Worm (Caenorhabditis elegans) whole organism, L3 larva: Measurements from ENCODE around the gene srxa-1.

Experiments used
- R02D3.7 ChIP-seq: fragments of 150-350 bp; optimal IDR thresholded peaks from 2 replicates; lab custom pipeline; 2014; ENCODE audit warnings: missing biosample characterization, missing genetic modification characterization
- ZK546.5 ChIP-seq: sonication (generic microtip); optimal IDR thresholded peaks from 2 replicates; lab custom pipeline; 2017; ENCODE audit warnings: missing biosample characterization, missing genetic modification characterization
- aly-2 ChIP-seq: fragments of 150-350 bp; optimal IDR thresholded peaks from 2 replicates; lab custom pipeline; 2014; ENCODE audit warnings: missing biosample characterization, missing genetic modification characterization
- ama-1 ChIP-seq: fragments of 150-350 bp; optimal IDR thresholded peaks from 2 replicates; lab custom pipeline; 2018
- ceh-28 ChIP-seq: fragments of 150-350 bp; optimal IDR thresholded peaks from 2 replicates; lab custom pipeline; 2014; ENCODE audit warnings: missing biosample characterization, missing genetic modification reagents, missing genetic modification characterization
- ceh-82 ChIP-seq: fragments of 150-350 bp; optimal IDR thresholded peaks from 2 replicates; lab custom pipeline; 2014; ENCODE audit warnings: missing biosample characterization, missing genetic modification characterization
- ceh-9 ChIP-seq: sonication (generic microtip); optimal IDR thresholded peaks from 2 replicates; lab custom pipeline; 2018; ENCODE audit warnings: missing biosample characterization, missing genetic modification characterization
- daf-12 ChIP-seq: fragments of 150-350 bp; optimal IDR thresholded peaks from 2 replicates; lab custom pipeline; 2014; ENCODE audit warnings: missing biosample characterization, missing genetic modification reagents, missing genetic modification characterization
- egl-5 ChIP-seq: fragments of 150-350 bp; optimal IDR thresholded peaks from 2 replicates; lab custom pipeline; 2017; ENCODE audit warnings: missing biosample characterization, missing genetic modification reagents, missing genetic modification characterization, inconsistent platforms
- elt-2 ChIP-seq: sonication (generic microtip); optimal IDR thresholded peaks from 2 replicates; lab custom pipeline; 2016; ENCODE audit warnings: missing genetic modification reagents, mild to moderate bottlenecking, missing genetic modification characterization, missing compliant biosample characterization
- eor-1 ChIP-seq, 2 experiments: fragments of 150-350 bp; optimal IDR thresholded peaks; 2 replicates each; lab custom pipeline; 2014 to 2018; ENCODE audit warnings: missing biosample characterization in 2 of 2, missing genetic modification characterization in 2 of 2
- fkh-10 ChIP-seq: sonication (generic microtip); optimal IDR thresholded peaks from 2 replicates; lab custom pipeline; 2017; ENCODE audit warnings: missing biosample characterization, missing genetic modification reagents, missing genetic modification characterization
- fkh-2 ChIP-seq: fragments of 150-350 bp; optimal IDR thresholded peaks from 2 replicates; lab custom pipeline; 2014; ENCODE audit warnings: missing biosample characterization, missing genetic modification reagents, missing genetic modification characterization
- fos-1 ChIP-seq: fragments of 150-350 bp; optimal IDR thresholded peaks from 2 replicates; lab custom pipeline; 2014; ENCODE audit warnings: missing biosample characterization, missing genetic modification characterization
- hmg-11 ChIP-seq: sonication (generic microtip); optimal IDR thresholded peaks from 2 replicates; lab custom pipeline; 2016; ENCODE audit warnings: missing genetic modification characterization, missing compliant biosample characterization
- jun-1 ChIP-seq: fragments of 150-350 bp; optimal IDR thresholded peaks from 2 replicates; lab custom pipeline; 2014; ENCODE audit warnings: missing biosample characterization, missing genetic modification reagents, missing genetic modification characterization
- lin-15B ChIP-seq: fragments of 150-350 bp; optimal IDR thresholded peaks from 2 replicates; lab custom pipeline; 2014; ENCODE audit warnings: missing biosample characterization, missing genetic modification characterization
- lin-39 ChIP-seq: fragments of 150-350 bp; optimal IDR thresholded peaks from 2 replicates; lab custom pipeline; 2018; ENCODE audit warnings: missing biosample characterization, missing genetic modification reagents, missing genetic modification characterization
- lsy-12 ChIP-seq: sonication (generic microtip); optimal IDR thresholded peaks from 2 replicates; lab custom pipeline; 2016; ENCODE audit warnings: mild to moderate bottlenecking, missing genetic modification characterization, missing compliant biosample characterization
- mdl-1 ChIP-seq: fragments of 150-350 bp; optimal IDR thresholded peaks from 2 replicates; lab custom pipeline; 2014; ENCODE audit warnings: missing biosample characterization, missing genetic modification characterization
- mml-1 ChIP-seq: fragments of 150-350 bp; sonication (generic microtip); optimal IDR thresholded peaks from 3 replicates; lab custom pipeline; 2014; ENCODE audit warnings: missing biosample characterization, missing genetic modification characterization
- nfya-1 ChIP-seq: sonication (generic microtip); optimal IDR thresholded peaks from 2 replicates; lab custom pipeline; 2017; ENCODE audit warnings: missing genetic modification characterization, mild to moderate bottlenecking, missing compliant biosample characterization, antibody characterized with exemption, moderate library complexity; ENCODE audit not compliant: insufficient read depth
- nhr-11 ChIP-seq: fragments of 150-350 bp; optimal IDR thresholded peaks from 2 replicates; lab custom pipeline; 2014; ENCODE audit warnings: missing biosample characterization, missing genetic modification characterization
- nhr-12 ChIP-seq: fragments of 150-350 bp; optimal IDR thresholded peaks from 2 replicates; lab custom pipeline; 2014; ENCODE audit warnings: missing biosample characterization, missing genetic modification characterization
- nhr-23 ChIP-seq: fragments of 150-350 bp; optimal IDR thresholded peaks from 2 replicates; lab custom pipeline; 2014; ENCODE audit warnings: missing biosample characterization, missing genetic modification reagents, missing genetic modification characterization
- nhr-237 ChIP-seq: fragments of 150-350 bp; optimal IDR thresholded peaks from 2 replicates; lab custom pipeline; 2014; ENCODE audit warnings: missing biosample characterization, missing genetic modification characterization
- nhr-25 ChIP-seq: sonication (generic microtip); optimal IDR thresholded peaks from 2 replicates; lab custom pipeline; 2017; ENCODE audit warnings: missing biosample characterization, missing genetic modification characterization
- nhr-28 ChIP-seq: fragments of 150-350 bp; optimal IDR thresholded peaks from 2 replicates; lab custom pipeline; 2014; ENCODE audit warnings: missing biosample characterization, missing genetic modification characterization
- nhr-43 ChIP-seq: sonication (generic microtip); optimal IDR thresholded peaks from 2 replicates; lab custom pipeline; 2016; ENCODE audit warnings: mild to moderate bottlenecking, missing genetic modification characterization, missing compliant biosample characterization; ENCODE audit not compliant: poor library complexity, severe bottlenecking
- nhr-67 ChIP-seq: fragments of 150-350 bp; optimal IDR thresholded peaks from 2 replicates; lab custom pipeline; 2014; ENCODE audit warnings: missing biosample characterization, missing genetic modification characterization
- nhr-76 ChIP-seq: fragments of 150-350 bp; sonication (generic microtip); optimal IDR thresholded peaks from 5 replicates; lab custom pipeline; 2014; ENCODE audit warnings: missing biosample characterization, missing genetic modification characterization
- nhr-77 ChIP-seq: fragments of 150-350 bp; optimal IDR thresholded peaks from 2 replicates; lab custom pipeline; 2014; ENCODE audit warnings: missing biosample characterization, missing genetic modification characterization
- pha-4 ChIP-seq: fragments of 150-350 bp; optimal IDR thresholded peaks from 2 replicates; lab custom pipeline; 2014; ENCODE audit warnings: missing biosample characterization, missing genetic modification reagents, missing genetic modification characterization
- pqm-1 ChIP-seq: fragments of 150-350 bp; optimal IDR thresholded peaks from 2 replicates; lab custom pipeline; 2017; ENCODE audit warnings: missing biosample characterization, missing genetic modification characterization, inconsistent platforms
- sea-2 ChIP-seq: fragments of 150-350 bp; sonication (generic microtip); optimal IDR thresholded peaks from 4 replicates; lab custom pipeline; 2014; ENCODE audit warnings: missing biosample characterization, missing genetic modification reagents, missing genetic modification characterization
- skn-1 ChIP-seq: fragments of 150-350 bp; optimal IDR thresholded peaks from 2 replicates; lab custom pipeline; 2014; ENCODE audit warnings: missing biosample characterization, missing genetic modification characterization
- snpc-4 ChIP-seq: fragments of 150-350 bp; optimal IDR thresholded peaks from 2 replicates; lab custom pipeline; 2014; ENCODE audit warnings: missing biosample characterization, missing genetic modification characterization
- tbx-2 ChIP-seq: sonication (generic microtip); optimal IDR thresholded peaks from 2 replicates; lab custom pipeline; 2016; ENCODE audit warnings: mild to moderate bottlenecking, missing genetic modification characterization, missing compliant biosample characterization
- unc-39 ChIP-seq: sonication (generic microtip); optimal IDR thresholded peaks from 4 replicates; lab custom pipeline; 2017; ENCODE audit warnings: missing biosample characterization, missing genetic modification characterization
- unc-62 ChIP-seq: fragments of 150-350 bp; sonication (generic microtip); optimal IDR thresholded peaks from 4 replicates; lab custom pipeline; 2014; ENCODE audit warnings: missing biosample characterization, missing genetic modification reagents, missing genetic modification characterization
- zag-1 ChIP-seq: fragments of 150-350 bp; optimal IDR thresholded peaks from 2 replicates; lab custom pipeline; 2014; ENCODE audit warnings: missing biosample characterization, missing genetic modification characterization
- ztf-11 ChIP-seq: fragments of 150-350 bp; optimal IDR thresholded peaks from 2 replicates; lab custom pipeline; 2014; ENCODE audit warnings: missing biosample characterization, missing genetic modification characterization
- ztf-4 ChIP-seq: fragments of 150-350 bp; optimal IDR thresholded peaks from 2 replicates; lab custom pipeline; 2014; ENCODE audit warnings: missing biosample characterization, missing genetic modification characterization

srxa-1 gene

ce11 chrV:20716830-20717441, 15.0 kb upstream of the srxa-1 start:
- peak; percentile 88 for TF ChIP-seq ama-1 (lab: Kevin White, UChicago)
- peak; percentile 7 for TF ChIP-seq pha-4 (tag; lab: Kevin White, UChicago)
- TF ChIP-seq nhr-237 (tag; lab: Kevin White, UChicago): no peak

DNA sequence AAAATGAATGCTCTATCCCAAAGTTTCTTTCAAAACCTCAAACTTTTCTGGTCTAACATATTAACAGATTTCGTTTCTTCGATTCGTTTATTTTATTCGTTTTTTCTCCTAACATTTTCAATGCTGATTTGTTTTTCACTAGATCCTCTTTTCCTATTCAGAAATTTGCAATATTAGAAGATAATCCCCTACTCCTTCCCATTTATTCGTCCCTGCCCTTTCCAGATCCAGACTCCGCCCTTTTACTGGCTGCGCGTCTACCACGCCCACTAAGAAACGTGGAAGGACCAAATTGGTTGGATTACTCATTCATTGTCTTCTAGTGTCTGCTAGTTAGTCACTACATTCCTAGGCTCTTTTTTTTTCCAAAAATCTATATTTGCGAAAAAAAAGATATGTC, 10.0 kb upstream of the srxa-1 start, which contains the start of gene Y44A6C.2:
Y44A6C.2 (plus strand) TSS at position 301 of the 400 bp plus-strand sequence.
- no peak for TF ChIP-seq mml-1 (tag; lab: Kevin White, UChicago)
- no peak for TF ChIP-seq sea-2 (GFP tag; lab: Kevin White, UChicago)
- TF ChIP-seq pqm-1 (tag; lab: Kevin White, UChicago): no peak
- no peak for TF ChIP-seq unc-39 (tag; lab: Kevin White, UChicago)
- TF ChIP-seq R02D3.7: no peak
- no peak for TF ChIP-seq pha-4 (tag; lab: Kevin White, UChicago)
- TF ChIP-seq lin-15B: no peak
- TF ChIP-seq ztf-11 (tag; lab: Kevin White, UChicago): no peak

DNA sequence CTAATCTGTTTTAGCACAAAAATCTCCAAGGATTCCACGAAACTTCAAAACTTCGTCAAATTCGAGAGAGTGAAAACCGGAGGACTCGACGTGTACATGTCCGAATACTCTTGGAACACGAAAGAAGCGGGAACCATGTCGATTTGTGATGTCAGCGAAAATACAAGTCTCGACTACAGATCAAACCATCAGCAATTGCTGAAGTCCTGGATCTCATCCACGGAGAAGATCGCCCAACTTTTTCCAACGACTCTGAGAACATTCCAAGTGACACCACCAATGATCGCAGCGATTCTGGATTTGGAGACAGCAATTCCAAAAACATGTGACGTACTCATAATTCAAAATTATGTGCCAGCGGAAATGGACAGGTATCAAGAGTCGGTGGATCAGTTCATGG, 9.4 kb upstream of the srxa-1 start:
- no peak for TF ChIP-seq ceh-9
- TF ChIP-seq skn-1: no peak
- TF ChIP-seq nhr-43: no peak
- TF ChIP-seq ama-1 (lab: Kevin White, UChicago): no peak

DNA sequence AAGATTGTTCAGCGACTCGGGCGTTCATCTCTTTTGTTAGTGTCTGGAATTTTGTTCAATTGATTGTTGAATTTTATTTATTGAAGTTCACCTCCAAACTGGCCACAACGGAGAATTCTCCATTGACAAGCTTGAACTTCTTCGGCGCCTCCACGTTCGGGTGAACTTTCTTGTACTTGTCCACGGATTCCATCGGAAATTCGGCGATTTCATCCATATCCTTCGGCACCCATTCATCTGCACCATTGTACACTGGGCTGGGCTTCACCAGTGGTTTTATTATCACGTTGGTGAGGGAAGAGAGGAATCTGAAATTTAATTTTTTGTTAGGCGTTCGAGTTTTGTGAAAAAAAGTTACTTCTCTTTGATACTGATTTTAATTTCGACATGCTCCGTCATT, 4.4 kb upstream of the srxa-1 start:
- TF ChIP-seq fkh-10 (GFP tag; lab: Kevin White, UChicago) (no peak), pqm-1 (tag; lab: Kevin White, UChicago) (no peak), nhr-76 (no peak), skn-1 (no peak)

- TF ChIP-seq eor-1 (tag; optimal IDR thresholded peaks at IDR 0.05; lab: Kevin White, UChicago): no peak
- TF ChIP-seq nhr-28 (tag; lab: Kevin White, UChicago): no peak
- TF ChIP-seq fkh-2 (tag; lab: Kevin White, UChicago): no peak
- peak; percentile 96 for TF ChIP-seq egl-5
- TF ChIP-seq unc-62 (GFP tag; lab: Kevin White, UChicago): no peak
- peak; percentile 97 for TF ChIP-seq pha-4 (tag; lab: Kevin White, UChicago)
- TF ChIP-seq nhr-12: no peak
- no peak for TF ChIP-seq ZK546.5 (tag; lab: Kevin White, UChicago)
- no peak for TF ChIP-seq aly-2
- no peak for TF ChIP-seq nhr-25 (tag; lab: Kevin White, UChicago)
- TF ChIP-seq unc-39 (tag; lab: Kevin White, UChicago): no peak
- no peak for TF ChIP-seq nhr-43
- TF ChIP-seq ceh-82: no peak
- TF ChIP-seq pqm-1 (tag; lab: Kevin White, UChicago): peak; percentile 97
- peak; percentile 61 for TF ChIP-seq hmg-11 (tag; lab: Kevin White, UChicago)
- TF ChIP-seq ama-1 (lab: Kevin White, UChicago): no peak
- TF ChIP-seq mml-1 (tag; lab: Kevin White, UChicago): no peak
- no peak for TF ChIP-seq sea-2 (GFP tag; lab: Kevin White, UChicago)
- TF ChIP-seq ztf-4 (tag; lab: Kevin White, UChicago): no peak
- TF ChIP-seq elt-2 (tag; lab: Kevin White, UChicago): peak; percentile 89
- no peak for TF ChIP-seq daf-12 (tag; lab: Kevin White, UChicago)
- no peak for TF ChIP-seq nhr-76
- no peak for TF ChIP-seq tbx-2 (tag; lab: Kevin White, UChicago)
- no peak for TF ChIP-seq lsy-12
- no peak for TF ChIP-seq R02D3.7
- peak; percentile 70 for TF ChIP-seq ceh-28 (tag; lab: Kevin White, UChicago)
- peak; percentile 38 for TF ChIP-seq lin-39
- TF ChIP-seq jun-1: peak; percentile 71
- peak; percentile 47 for TF ChIP-seq fkh-10 (GFP tag; lab: Kevin White, UChicago)
- no peak for TF ChIP-seq nhr-77
- TF ChIP-seq snpc-4 (tag; lab: Kevin White, UChicago): peak; percentile 53
- TF ChIP-seq zag-1 (tag; lab: Kevin White, UChicago): no peak
- TF ChIP-seq mdl-1 (tag; lab: Kevin White, UChicago): peak; percentile 76
- no peak for TF ChIP-seq nhr-67
- TF ChIP-seq nhr-11 (tag; lab: Kevin White, UChicago): no peak
- TF ChIP-seq fos-1: no peak
- TF ChIP-seq nhr-23: peak; percentile 34
- TF ChIP-seq nhr-237 (tag; lab: Kevin White, UChicago): no peak
- TF ChIP-seq lin-15B: peak; percentile 12
- TF ChIP-seq nfya-1 (tag; lab: Kevin White, UChicago): peak; percentile 68
Observed at ce11 chrV:20728763-20729350, 3.0 kb upstream of the srxa-1 start, which contains the start of gene ipla-3. Gene ipla-3, minus strand, starts transcription at chrV:20729272.
